Fruit fly (Drosophila melanogaster) whole organism, embryonic: ENCODE results near the gene CG33172.

ENCODE experiments used
- Asciz ChIP-seq: fragments of 200-800 bp; sonication (Bioruptor generic); optimal IDR thresholded peaks from 2 replicates; lab custom pipeline; 2017; ENCODE audit warnings: missing biosample characterization, mild to moderate bottlenecking, missing genetic modification characterization, missing genetic modification reagents
- Awh ChIP-seq: fragments of 200-800 bp; sonication (Bioruptor generic); IDR thresholded peaks from 2 replicates; pipeline ENCODE4, ENCODE4 v1.3.6; 2022; ENCODE audit warnings: missing biosample characterization, missing genetic modification characterization
- Bteb2 ChIP-seq: fragments of 200-800 bp; sonication (Bioruptor generic); optimal IDR thresholded peaks from 2 replicates; lab custom pipeline; 2016; ENCODE audit warnings: missing biosample characterization, missing genetic modification characterization
- C15 ChIP-seq: fragments of 200-800 bp; sonication (Bioruptor generic); IDR thresholded peaks from 3 replicates; pipeline ENCODE4 v1.3.6; 2022; ENCODE audit warnings: missing biosample characterization, missing genetic modification characterization
- CG10431 ChIP-seq: fragments of 200-800 bp; sonication (Bioruptor generic); optimal IDR thresholded peaks from 3 replicates; lab custom pipeline; 2018; ENCODE audit warnings: missing biosample characterization, mild to moderate bottlenecking, missing genetic modification characterization
- CG10543 ChIP-seq: fragments of 200-800 bp; sonication (Bioruptor generic); optimal IDR thresholded peaks from 3 replicates; lab custom pipeline; 2017; ENCODE audit warnings: missing biosample characterization, mild to moderate bottlenecking, missing genetic modification characterization, moderate library complexity
- CG10565 ChIP-seq: fragments of 200-800 bp; sonication (Bioruptor generic); optimal IDR thresholded peaks from 3 replicates; lab custom pipeline; 2016; ENCODE audit warnings: missing biosample characterization, mild to moderate bottlenecking, missing genetic modification characterization
- CG11247 ChIP-seq: fragments of 200-800 bp; sonication (Bioruptor generic); IDR thresholded peaks from 2 replicates; pipeline ENCODE4 v1.3.6; 2022; ENCODE audit warnings: missing biosample characterization, missing genetic modification characterization
- CG11398 ChIP-seq: fragments of 200-800 bp; sonication (Bioruptor generic); optimal IDR thresholded peaks from 2 replicates; lab custom pipeline; 2016; ENCODE audit warnings: missing biosample characterization, missing genetic modification characterization
- CG11723 ChIP-seq: fragments of 200-800 bp; sonication (Bioruptor generic); optimal IDR thresholded peaks from 2 replicates; lab custom pipeline; 2017; ENCODE audit warnings: missing biosample characterization, mild to moderate bottlenecking, missing genetic modification characterization
- CG12104 ChIP-seq: fragments of 200-800 bp; sonication (Bioruptor generic); optimal IDR thresholded peaks from 3 replicates; lab custom pipeline; 2016; ENCODE audit warnings: missing biosample characterization, missing genetic modification characterization
- CG15269 ChIP-seq: fragments of 200-800 bp; sonication (Bioruptor generic); optimal IDR thresholded peaks from 2 replicates; lab custom pipeline; 2018; ENCODE audit warnings: missing biosample characterization, mild to moderate bottlenecking, missing genetic modification characterization, moderate library complexity
- CG15601 ChIP-seq: fragments of 200-800 bp; sonication (Bioruptor generic); optimal IDR thresholded peaks from 3 replicates; lab custom pipeline; 2019; ENCODE audit warnings: missing biosample characterization, mild to moderate bottlenecking, missing genetic modification characterization, moderate library complexity
- CG2116 ChIP-seq: fragments of 200-800 bp; sonication (Bioruptor generic); optimal IDR thresholded peaks from 3 replicates; lab custom pipeline; 2018; ENCODE audit warnings: missing biosample characterization, mild to moderate bottlenecking, missing genetic modification characterization
- CG2889 ChIP-seq: fragments of 200-800 bp; sonication (Bioruptor generic); IDR thresholded peaks from 3 replicates; pipeline ENCODE4 v1.3.6; 2022; ENCODE audit warnings: missing biosample characterization, missing genetic modification characterization
- CG3847 ChIP-seq: fragments of 200-800 bp; sonication (Bioruptor generic); IDR thresholded peaks from 2 replicates; pipeline ENCODE4 v1.3.6; 2022; ENCODE audit warnings: missing biosample characterization, missing genetic modification characterization
- CG4820 ChIP-seq: fragments of 200-800 bp; sonication (Bioruptor generic); optimal IDR thresholded peaks from 3 replicates; lab custom pipeline; 2016; ENCODE audit warnings: missing biosample characterization, missing genetic modification characterization
- CG5245 ChIP-seq: fragments of 200-800 bp; sonication (Bioruptor generic); optimal IDR thresholded peaks from 3 replicates; lab custom pipeline; 2016; ENCODE audit warnings: missing biosample characterization, missing genetic modification characterization
- CG6813 ChIP-seq: fragments of 200-800 bp; sonication (Bioruptor generic); optimal IDR thresholded peaks from 2 replicates; lab custom pipeline; 2017; ENCODE audit warnings: missing biosample characterization, missing genetic modification characterization, mild to moderate bottlenecking, moderate library complexity, missing genetic modification reagents
- CG7786 ChIP-seq: fragments of 200-800 bp; sonication (Bioruptor generic); optimal IDR thresholded peaks from 2 replicates; lab custom pipeline; 2016; ENCODE audit warnings: missing biosample characterization, missing genetic modification characterization
- CG7839 ChIP-seq: fragments of 200-800 bp; sonication (Bioruptor generic); optimal IDR thresholded peaks from 3 replicates; lab custom pipeline; 2018; ENCODE audit warnings: missing biosample characterization, mild to moderate bottlenecking, missing genetic modification characterization, moderate library complexity
- CG8281 ChIP-seq: fragments of 200-800 bp; sonication (Bioruptor generic); optimal IDR thresholded peaks from 2 replicates; lab custom pipeline; 2018; ENCODE audit warnings: missing biosample characterization, mild to moderate bottlenecking, missing genetic modification characterization, moderate library complexity
- CG9817 ChIP-seq: fragments of 200-800 bp; sonication (Bioruptor generic); optimal IDR thresholded peaks from 2 replicates; lab custom pipeline; 2018; ENCODE audit warnings: missing biosample characterization, mild to moderate bottlenecking, missing genetic modification characterization, moderate library complexity
- D ChIP-seq, 2 experiments: fragments of 200-800 bp in 1 of 2; fragments of >200 bp in 1 of 2; sonication (Bioruptor generic) in 1 of 2; optimal IDR thresholded peaks; 2 replicates in 1 of 2; 3 replicates in 1 of 2; lab custom pipeline; 2017; ENCODE audit warnings: mild to moderate bottlenecking in 1 of 2, missing biosample characterization in 1 of 2, missing genetic modification characterization in 1 of 2, missing genetic modification reagents in 1 of 2
- D19A ChIP-seq: fragments of 200-800 bp; optimal IDR thresholded peaks from 3 replicates; lab custom pipeline; 2019; ENCODE audit warnings: missing biosample characterization, mild to moderate bottlenecking, missing genetic modification characterization, moderate library complexity
- Dfd ChIP-seq, 2 experiments: fragments of >200 bp; optimal IDR thresholded peaks; 2 replicates each; lab custom pipeline; 2017; ENCODE audit warnings: missing biosample characterization in 2 of 2, missing genetic modification characterization in 2 of 2
- Dll ChIP-seq: fragments of 200-800 bp; sonication (Bioruptor generic); IDR thresholded peaks from 4 replicates; pipeline ENCODE4 v1.3.6; 2022; ENCODE audit warnings: missing biosample characterization, missing genetic modification characterization; ENCODE audit not compliant: partially characterized antibody
- Fer3 ChIP-seq: fragments of 200-800 bp; sonication (Bioruptor generic); optimal IDR thresholded peaks from 2 replicates; lab custom pipeline; 2018; ENCODE audit warnings: missing biosample characterization, mild to moderate bottlenecking, missing genetic modification characterization, moderate library complexity
- H2.0 ChIP-seq: fragments of 200-800 bp; sonication (Bioruptor generic); IDR thresholded peaks from 2 replicates; pipeline ENCODE4 v1.3.6; 2022; ENCODE audit warnings: missing biosample characterization, missing genetic modification characterization
- Hr39 ChIP-seq: fragments of >200 bp; optimal IDR thresholded peaks from 2 replicates; lab custom pipeline; 2017
- Meics ChIP-seq: fragments of 200-800 bp; sonication (Bioruptor generic); optimal IDR thresholded peaks from 2 replicates; lab custom pipeline; 2017; ENCODE audit warnings: missing biosample characterization, mild to moderate bottlenecking, missing genetic modification characterization
- Mes4 ChIP-seq: fragments of 200-800 bp; sonication (Bioruptor generic); optimal IDR thresholded peaks from 2 replicates; lab custom pipeline; 2016; ENCODE audit warnings: missing biosample characterization, missing genetic modification characterization
- Myb ChIP-seq: fragments of 200-800 bp; sonication (Bioruptor generic); optimal IDR thresholded peaks from 2 replicates; lab custom pipeline; 2016; ENCODE audit warnings: missing biosample characterization, missing genetic modification characterization
- Oli ChIP-seq: fragments of 200-800 bp; sonication (Bioruptor generic); optimal IDR thresholded peaks from 2 replicates; lab custom pipeline; 2018; ENCODE audit warnings: missing biosample characterization, mild to moderate bottlenecking, missing genetic modification characterization, moderate library complexity
- Side ChIP-seq: fragments of 200-800 bp; sonication (Bioruptor generic); optimal IDR thresholded peaks from 2 replicates; lab custom pipeline; 2016; ENCODE audit warnings: missing biosample characterization, missing genetic modification characterization
- bbx ChIP-seq: fragments of 200-800 bp; sonication (Bioruptor generic); IDR thresholded peaks from 2 replicates; pipeline ENCODE4 v1.3.6; 2022; ENCODE audit warnings: missing biosample characterization, missing genetic modification characterization; ENCODE audit not compliant: partially characterized antibody
- bigmax ChIP-seq: fragments of 200-800 bp; sonication (Bioruptor generic); optimal IDR thresholded peaks from 2 replicates; lab custom pipeline; 2018; ENCODE audit warnings: missing biosample characterization, mild to moderate bottlenecking, missing genetic modification characterization
- bsh ChIP-seq, 2 experiments: fragments of 200-800 bp; sonication (Bioruptor generic); optimal IDR thresholded peaks; 2 replicates each; lab custom pipeline; 2017 to 2018; ENCODE audit warnings: mild to moderate bottlenecking in 2 of 2, missing biosample characterization in 2 of 2, missing genetic modification characterization in 2 of 2, moderate library complexity in 1 of 2
- chinmo ChIP-seq: fragments of 200-800 bp; sonication (Bioruptor generic); IDR thresholded peaks from 4 replicates; pipeline ENCODE4 v1.3.6; 2022; ENCODE audit warnings: missing biosample characterization, missing genetic modification characterization; ENCODE audit not compliant: partially characterized antibody
- chm ChIP-seq: fragments of 200-800 bp; sonication (Bioruptor generic); IDR thresholded peaks from 2 replicates; pipeline ENCODE4 v1.3.6; 2022; ENCODE audit warnings: missing biosample characterization, missing genetic modification characterization
- eyg ChIP-seq: fragments of 200-800 bp; sonication (Bioruptor generic); optimal IDR thresholded peaks from 3 replicates; lab custom pipeline; 2016; ENCODE audit warnings: missing biosample characterization, missing genetic modification characterization
- hb ChIP-seq: fragments of 200-800 bp; sonication (Bioruptor generic); IDR thresholded peaks from 3 replicates; pipeline ENCODE4 v1.3.6; 2022; ENCODE audit warnings: missing biosample characterization, missing genetic modification characterization; ENCODE audit not compliant: partially characterized antibody
- inv ChIP-seq: fragments of 200-800 bp; sonication (Bioruptor generic); IDR thresholded peaks from 2 replicates; pipeline ENCODE4 v1.3.6; 2022; ENCODE audit warnings: missing biosample characterization, missing genetic modification characterization; ENCODE audit not compliant: partially characterized antibody
- lbe ChIP-seq: fragments of 200-800 bp; sonication (Bioruptor generic); optimal IDR thresholded peaks from 2 replicates; lab custom pipeline; 2016; ENCODE audit warnings: missing biosample characterization, mild to moderate bottlenecking, missing genetic modification characterization
- ranshi ChIP-seq: fragments of 200-800 bp; sonication (Bioruptor generic); IDR thresholded peaks from 2 replicates; pipeline ENCODE4 v1.3.6; 2022; ENCODE audit warnings: missing biosample characterization, missing genetic modification characterization
- so ChIP-seq: fragments of 200-800 bp; sonication (Bioruptor generic); IDR thresholded peaks from 3 replicates; pipeline ENCODE4 v1.3.6; 2022; ENCODE audit warnings: missing biosample characterization, missing genetic modification characterization
- unpg ChIP-seq: fragments of 200-800 bp; sonication (Bioruptor generic); optimal IDR thresholded peaks from 3 replicates; lab custom pipeline; 2018; ENCODE audit warnings: missing biosample characterization, mild to moderate bottlenecking, missing genetic modification characterization, moderate library complexity
- vfl ChIP-seq: fragments of 200-800 bp; sonication (Bioruptor generic); optimal IDR thresholded peaks from 2 replicates; lab custom pipeline; 2016; ENCODE audit warnings: missing biosample characterization, missing genetic modification characterization
- wor ChIP-seq: fragments of 200-800 bp; sonication (Bioruptor generic); IDR thresholded peaks from 2 replicates; pipeline ENCODE4 v1.3.6; 2022; ENCODE audit warnings: missing biosample characterization, missing genetic modification characterization

The CG33172 gene

dm6 chrX:15803764-15804563 lies 34.5 kb downstream of the CG33172 start, which contains the start of the genes PGRP-LE and sd (continued):
- no peak for TF ChIP-seq CG7786
- TF ChIP-seq bbx, result no peak
- no peak for TF ChIP-seq Mes4 (GFP tag; lab: Kevin White, UChicago)
- no peak for TF ChIP-seq unpg (GFP tag; lab: Kevin White, UChicago)
- TF ChIP-seq Hr39 (lab: Kevin White, UChicago), result no peak
- no peak for TF ChIP-seq Side
- TF ChIP-seq Bteb2 (GFP tag; lab: Kevin White, UChicago), result no peak
- no peak for TF ChIP-seq D (optimal IDR thresholded peaks at IDR 0.05; lab: Kevin White, UChicago)
- TF ChIP-seq D (GFP tag; optimal IDR thresholded peaks at IDR 0.05; lab: Kevin White, UChicago), result no peak
- TF ChIP-seq CG10565 (GFP tag; lab: Kevin White, UChicago), result no peak
- TF ChIP-seq Asciz, result no peak
- TF ChIP-seq CG15269 (tag; lab: Kevin White, UChicago), result no peak
- no peak for TF ChIP-seq CG3847 (GFP tag; lab: Robert Waterston, UW)
- TF ChIP-seq hb (GFP tag; lab: Robert Waterston, UW), result no peak
- no peak for TF ChIP-seq CG2116 (GFP tag; lab: Kevin White, UChicago)
- no peak for TF ChIP-seq CG6813
- no peak for TF ChIP-seq ranshi (GFP tag; lab: Robert Waterston, UW)
- peak; percentile 79 for TF ChIP-seq lbe (GFP tag; lab: Kevin White, UChicago)
- no peak for TF ChIP-seq Fer3
- no peak for TF ChIP-seq CG4820 (GFP tag; lab: Kevin White, UChicago)
- no peak for TF ChIP-seq Dfd (GFP tag; optimal IDR thresholded peaks at IDR 0.05; lab: Kevin White, UChicago)
- no peak for TF ChIP-seq vfl (GFP tag; lab: Kevin White, UChicago)
- TF ChIP-seq CG9817, result no peak
- TF ChIP-seq bsh (GFP tag; optimal IDR thresholded peaks at IDR 0.05; lab: Kevin White, UChicago), result no peak
- TF ChIP-seq CG10543, result no peak
- TF ChIP-seq Awh (GFP tag; lab: Robert Waterston, UW), result no peak
- TF ChIP-seq chinmo, result peak; percentile 72; the same call in 2 of the 4 replicates
- TF ChIP-seq D19A (tag; lab: Kevin White, UChicago), result no peak
- no peak for TF ChIP-seq CG10431
- TF ChIP-seq chm (GFP tag; lab: Robert Waterston, UW), result no peak
- TF ChIP-seq CG8281 (tag; lab: Kevin White, UChicago), result no peak
- TF ChIP-seq Myb, result no peak
- no peak for TF ChIP-seq inv (GFP tag; lab: Robert Waterston, UW)
- TF ChIP-seq CG2889 (GFP tag; lab: Robert Waterston, UW), result no peak
- no peak for TF ChIP-seq CG11723 (GFP tag; lab: Kevin White, UChicago)
- TF ChIP-seq CG15601 (tag; lab: Kevin White, UChicago), result no peak
- TF ChIP-seq bigmax, result no peak
- TF ChIP-seq Meics (GFP tag; lab: Kevin White, UChicago), result no peak
- TF ChIP-seq H2.0 (GFP tag; lab: Robert Waterston, UW), result no peak
- no peak for TF ChIP-seq Oli (tag; lab: Kevin White, UChicago)
- TF ChIP-seq so, result no peak
- no peak for TF ChIP-seq CG11398 (GFP tag; lab: Kevin White, UChicago)
- no peak for TF ChIP-seq eyg
- TF ChIP-seq CG11247 (GFP tag; lab: Robert Waterston, UW), result no peak
- TF ChIP-seq CG5245 (GFP tag; lab: Kevin White, UChicago), result no peak
- no peak for TF ChIP-seq CG7839 (tag; lab: Kevin White, UChicago)
- no peak for TF ChIP-seq C15 (GFP tag; lab: Robert Waterston, UW)
- no peak for TF ChIP-seq CG12104 (GFP tag; lab: Kevin White, UChicago)
- TF ChIP-seq wor (GFP tag; lab: Robert Waterston, UW), result no peak
- no peak; the same call in 3 of the 4 replicates for TF ChIP-seq Dll (GFP tag; lab: Robert Waterston, UW)
